Worm (Caenorhabditis elegans) whole organism, L4 larva: Measurements from ENCODE around the gene ZK892.3.

Experiments
- ceh-28 ChIP-seq: fragments of 150-350 bp; optimal IDR thresholded peaks from 2 replicates; lab custom pipeline; 2014; ENCODE audit warnings: missing biosample characterization, missing genetic modification reagents, missing genetic modification characterization
- daf-8 ChIP-seq: fragments of 200-800 bp; sonication (Bioruptor generic); IDR thresholded peaks from 2 replicates; pipeline ENCODE4 v1.3.6; 2022; ENCODE audit warnings: missing genetic modification characterization, missing compliant biosample characterization
- egl-27 ChIP-seq: sonication (generic microtip); optimal IDR thresholded peaks from 3 replicates; lab custom pipeline; 2017; ENCODE audit warnings: missing biosample characterization, missing genetic modification reagents, missing genetic modification characterization
- fkh-10 ChIP-seq: fragments of 150-350 bp; optimal IDR thresholded peaks from 2 replicates; lab custom pipeline; 2014; ENCODE audit warnings: missing biosample characterization, missing genetic modification reagents, missing genetic modification characterization
- mdl-1 ChIP-seq, 2 experiments: fragments of 150-350 bp in 1 of 2; sonication (generic microtip) in 1 of 2; optimal IDR thresholded peaks; 2 replicates each; lab custom pipeline; 2014 to 2017; ENCODE audit warnings: missing biosample characterization in 2 of 2, missing genetic modification characterization in 2 of 2
- mxl-2 ChIP-seq: fragments of 200-800 bp; sonication (Bioruptor generic); conservative IDR thresholded peaks from 2 replicates; pipeline ENCODE4 v1.3.6; 2022; ENCODE audit warnings: missing genetic modification reagents, missing genetic modification characterization, missing compliant biosample characterization
- nhr-102 ChIP-seq: sonication (generic microtip); optimal IDR thresholded peaks from 2 replicates; lab custom pipeline; 2016; ENCODE audit warnings: mild to moderate bottlenecking, missing genetic modification characterization, moderate library complexity, missing compliant biosample characterization
- nhr-237 ChIP-seq: sonication (generic microtip); optimal IDR thresholded peaks from 2 replicates; lab custom pipeline; 2017; ENCODE audit warnings: missing biosample characterization, missing genetic modification characterization
- zip-2 ChIP-seq: fragments of 150-350 bp; optimal IDR thresholded peaks from 2 replicates; lab custom pipeline; 2014; ENCODE audit warnings: missing biosample characterization, missing genetic modification characterization

- peak; percentile 55 for TF ChIP-seq nhr-102 (tag; lab: Kevin White, UChicago)
- peak in 1 of 2 experiments; percentile 55 for TF ChIP-seq mdl-1 (tag; optimal IDR thresholded peaks at IDR 0.05; lab: Kevin White, UChicago)
- TF ChIP-seq mxl-2 = no peak
- no peak for TF ChIP-seq fkh-10 (GFP tag; lab: Kevin White, UChicago)
- TF ChIP-seq ceh-28 = no peak
- no peak for TF ChIP-seq zip-2
- TF ChIP-seq egl-27 (tag; lab: Kevin White, UChicago) = no peak
- no peak for TF ChIP-seq daf-8 (GFP tag; lab: Robert Waterston, UW)
- TF ChIP-seq nhr-237 = no peak
These were observed 581 bp upstream of the ZK892.3 start, which contains the start of gene nlt-1 for ce11 chrII:10001065-10001464.
